Worm (Caenorhabditis elegans) whole organism, young adult: Measurements from ENCODE around the gene Y48G9A.11.
"Not testable (repeated sequence)": the region's sequence is repeated elsewhere in the genome, so short reads cannot be mapped to it uniquely, and the experiment has no call there.

Experiments used
- B0261.1 ChIP-seq: sonication (generic microtip); optimal IDR thresholded peaks from 2 replicates; lab custom pipeline; 2016; ENCODE audit warnings: mild to moderate bottlenecking, missing genetic modification characterization, moderate library complexity, missing compliant biosample characterization
- cebp-1 ChIP-seq, 2 experiments: fragments of 200-800 bp in 1 of 2; sonication (Bioruptor generic) in 1 of 2; sonication (generic microtip) in 1 of 2; IDR thresholded peaks in 1 of 2; optimal IDR thresholded peaks in 1 of 2; 2 replicates each; pipeline versions ENCODE4 v1.3.6 to Lab custom; 2017 to 2022; ENCODE audit warnings: missing compliant biosample characterization in 2 of 2, missing genetic modification characterization in 2 of 2, mild to moderate bottlenecking in 1 of 2, missing genetic modification reagents in 1 of 2, moderate library complexity in 1 of 2
- ceh-91 ChIP-seq: fragments of 200-800 bp; sonication (Bioruptor generic); IDR thresholded peaks from 2 replicates; pipeline ENCODE4 v1.3.6; 2022; ENCODE audit warnings: missing genetic modification reagents, missing genetic modification characterization, missing compliant biosample characterization
- egl-18 ChIP-seq: fragments of 200-800 bp; sonication (Bioruptor generic); IDR thresholded peaks from 2 replicates; pipeline ENCODE4 v1.3.6; 2022; ENCODE audit warnings: missing genetic modification reagents, missing genetic modification characterization, missing compliant biosample characterization
- fkh-3 ChIP-seq: sonication (generic microtip); optimal IDR thresholded peaks from 2 replicates; lab custom pipeline; 2016; ENCODE audit warnings: mild to moderate bottlenecking, missing genetic modification characterization, missing compliant biosample characterization
- lag-1 ChIP-seq: fragments of 200-800 bp; sonication (Bioruptor generic); IDR thresholded peaks from 2 replicates; pipeline ENCODE4 v1.3.6; 2022; ENCODE audit warnings: missing genetic modification reagents, missing genetic modification characterization, missing compliant biosample characterization
- lin-26 ChIP-seq: fragments of 200-800 bp; sonication (Bioruptor generic); IDR thresholded peaks from 2 replicates; pipeline ENCODE4 v1.3.6; 2022; ENCODE audit warnings: missing genetic modification reagents, missing genetic modification characterization, missing compliant biosample characterization
- lin-35 ChIP-seq, 3 experiments: fragments of 150-350 bp in 2 of 3; sonication (generic microtip) in 1 of 3; optimal IDR thresholded peaks; 2 replicates each; lab custom pipeline; 2014 to 2018; ENCODE audit warnings: missing biosample characterization in 3 of 3, missing genetic modification characterization in 3 of 3, missing genetic modification reagents in 3 of 3
- lin-54 ChIP-seq: fragments of 200-800 bp; sonication (Bioruptor generic); optimal IDR thresholded peaks from 2 replicates; lab custom pipeline; 2018; ENCODE audit warnings: mild to moderate bottlenecking, missing genetic modification characterization, missing compliant biosample characterization
- madf-3 ChIP-seq: fragments of 200-800 bp; sonication (Bioruptor generic); IDR thresholded peaks from 2 replicates; pipeline ENCODE4 v1.3.6; 2022; ENCODE audit warnings: missing genetic modification reagents, missing genetic modification characterization, missing compliant biosample characterization
- rpc-1 ChIP-seq, 2 experiments: fragments of 150-350 bp in 1 of 2; sonication (generic microtip) in 1 of 2; optimal IDR thresholded peaks; 2 replicates each; lab custom pipeline; 2014 to 2018; ENCODE audit warnings: missing biosample characterization in 1 of 2, missing genetic modification characterization in 1 of 2, missing genetic modification reagents in 1 of 2, missing genotype in 1 of 2
- tbp1 ChIP-seq: fragments of 200-800 bp; sonication (Bioruptor generic); optimal IDR thresholded peaks from 2 replicates; lab custom pipeline; 2018; ENCODE audit warnings: mild to moderate bottlenecking, missing genetic modification characterization, missing compliant biosample characterization
- tbx-9 ChIP-seq: sonication (generic microtip); optimal IDR thresholded peaks from 2 replicates; lab custom pipeline; 2016; ENCODE audit warnings: borderline replicate concordance, missing genetic modification characterization, inconsistent platforms, missing compliant biosample characterization

Gene Y48G9A.11

ce11 chrIII:2082519-2082918, 34.2 kb downstream of the Y48G9A.11 start, which contains the start of gene cpt-3:
Gene cpt-3 (plus strand): TSS chrIII:2082819.
- not testable (repeated sequence) for TF ChIP-seq egl-18 (GFP tag; lab: Robert Waterston, UW); lin-35 (GFP tag; optimal IDR thresholded peaks at IDR 0.05; lab: Kevin White, UChicago); madf-3 (GFP tag; lab: Robert Waterston, UW)

DNA sequence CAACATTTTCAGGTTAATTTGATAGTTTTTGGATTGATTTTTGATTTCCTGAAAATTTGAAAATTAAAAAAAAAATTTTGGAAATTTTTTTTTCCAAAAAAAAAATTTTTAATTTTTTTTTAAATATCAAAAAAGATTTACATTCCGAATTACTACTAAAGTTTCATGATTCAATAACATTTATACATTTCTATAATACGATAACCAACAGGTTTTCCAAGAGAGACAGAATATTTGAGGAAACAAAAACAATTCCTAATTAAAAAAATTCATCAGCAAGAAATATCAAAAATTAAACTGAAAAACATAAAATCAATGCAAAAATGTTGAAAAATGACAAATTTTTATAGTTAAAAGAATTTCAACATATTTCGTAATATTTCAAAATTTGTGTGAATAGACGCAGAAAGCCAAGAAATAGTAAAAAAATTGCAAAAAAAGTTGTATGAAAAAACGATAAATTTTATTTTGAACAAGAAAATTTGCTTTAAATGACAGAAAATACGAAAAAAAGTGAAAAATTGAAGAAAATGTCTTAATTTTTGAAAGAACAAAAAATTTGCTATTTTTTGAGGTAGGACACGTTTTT, 40.1 kb downstream of the Y48G9A.11 start, which contains the start of gene Y39A3A.4:
TSS of gene Y39A3A.4 (minus strand) at position 51 of the 589 bp plus-strand sequence.
- TF ChIP-seq tbx-9 (tag; lab: Kevin White, UChicago) (no peak), ceh-91 (GFP tag; lab: Robert Waterston, UW) (no peak), cebp-1 (GFP tag; IDR thresholded peaks at IDR 0.05; lab: Robert Waterston, UW) (peak; percentile 50; the same call in 1 of the 2 replicates), cebp-1 (tag; optimal IDR thresholded peaks at IDR 0.05; lab: Kevin White, UChicago) (peak; percentile 77), lag-1 (GFP tag; lab: Robert Waterston, UW) (no peak), fkh-3 (tag; lab: Kevin White, UChicago) (no peak)

DNA sequence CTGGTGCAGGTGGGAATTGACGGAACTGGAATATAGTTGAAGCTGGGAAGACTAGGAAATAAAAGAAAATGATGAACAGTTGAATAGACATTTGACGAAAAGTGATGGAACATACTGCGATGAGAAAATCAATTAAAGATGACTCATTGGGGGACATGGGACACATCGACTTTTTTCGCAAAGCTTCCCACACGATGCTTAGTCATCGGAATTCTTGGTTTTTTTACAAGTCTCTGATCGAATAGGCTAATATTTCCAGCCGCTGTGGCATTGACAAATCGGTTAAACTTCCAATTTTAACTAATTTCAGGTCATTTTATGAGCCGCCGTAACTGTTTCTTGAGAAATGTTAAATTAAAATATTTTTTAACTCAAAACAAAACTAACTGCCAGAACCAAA, 48.4 kb downstream of the Y48G9A.11 start, which contains the start of gene Y39A3A.3:
TSS of gene Y39A3A.3 (minus strand) at position 101 of the 400 bp plus-strand sequence.
- no peak for TF ChIP-seq lin-54
- TF ChIP-seq, all 124 proteins: peak for 0

DNA sequence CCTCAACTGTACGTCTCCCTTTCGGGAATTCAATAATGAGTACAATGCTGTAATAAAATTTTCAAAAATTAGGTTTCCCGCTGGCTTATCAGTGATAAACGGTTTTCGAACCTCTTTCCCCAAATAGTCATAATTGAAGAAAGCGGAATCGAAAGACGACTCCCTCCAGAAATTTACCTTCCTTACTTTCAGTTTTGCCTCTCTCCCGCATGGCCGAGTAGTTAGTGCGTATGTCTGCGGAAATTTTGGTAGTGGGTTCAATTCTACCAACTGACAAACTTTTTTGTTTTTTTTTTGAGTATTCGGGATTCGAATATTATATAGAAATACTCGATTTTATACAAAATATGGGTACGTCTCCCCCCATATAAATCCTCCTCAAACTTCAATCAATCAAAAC, 51.8 kb downstream of the Y48G9A.11 start:
- peak; percentile 82 for TF ChIP-seq tbp1 (GFP tag; lab: Kevin White, UChicago)
- peak; percentile 79 for TF ChIP-seq lin-26 (GFP tag; lab: Robert Waterston, UW)
- not testable (repeated sequence) for TF ChIP-seq rpc-1 (optimal IDR thresholded peaks at IDR 0.05; lab: Kevin White, UChicago)
- peak; percentile 56 for TF ChIP-seq rpc-1 (tag; optimal IDR thresholded peaks at IDR 0.05; lab: Kevin White, UChicago)
- peak; percentile 62 for TF ChIP-seq B0261.1
